Worm (Caenorhabditis elegans) whole organism, L1 larva: ENCODE measurements around the gene mihp-2.

ENCODE experiments used
- ceh-82 ChIP-seq, 3 experiments: fragments of 150-350 bp in 1 of 3; sonication (generic microtip) in 2 of 3; optimal IDR thresholded peaks; 2 replicates each; lab custom pipeline; 2014 to 2017; ENCODE audit warnings: missing biosample characterization in 3 of 3, missing genetic modification characterization in 3 of 3
- irx-1 ChIP-seq: sonication (generic microtip); optimal IDR thresholded peaks from 2 replicates; lab custom pipeline; 2016; ENCODE audit warnings: missing genetic modification characterization, missing compliant biosample characterization
- lin-39 ChIP-seq: fragments of 150-350 bp; optimal IDR thresholded peaks from 2 replicates; lab custom pipeline; 2014; ENCODE audit warnings: missing biosample characterization, missing genetic modification reagents, missing genetic modification characterization
- nhr-12 ChIP-seq: sonication (generic microtip); optimal IDR thresholded peaks from 2 replicates; lab custom pipeline; 2017; ENCODE audit warnings: missing biosample characterization, missing genetic modification characterization
- nhr-237 ChIP-seq: fragments of 150-350 bp; optimal IDR thresholded peaks from 2 replicates; lab custom pipeline; 2014; ENCODE audit warnings: missing biosample characterization, missing genetic modification characterization
- snpc-4 ChIP-seq: fragments of 150-350 bp; optimal IDR thresholded peaks from 2 replicates; lab custom pipeline; 2014; ENCODE audit warnings: missing biosample characterization, missing genetic modification characterization
- zag-1 ChIP-seq: fragments of 150-350 bp; optimal IDR thresholded peaks from 2 replicates; lab custom pipeline; 2014; ENCODE audit warnings: missing biosample characterization, missing genetic modification characterization

- TF ChIP-seq nhr-12 (tag; lab: Kevin White, UChicago) (no peak), lin-39 (tag; lab: Kevin White, UChicago) (no peak), zag-1 (tag; lab: Kevin White, UChicago) (no peak), ceh-82 (tag; optimal IDR thresholded peaks at IDR 0.05; lab: Kevin White, UChicago) (no peak), snpc-4 (tag; lab: Kevin White, UChicago) (no peak), nhr-237 (tag; lab: Kevin White, UChicago) (no peak), irx-1 (no peak)
Measured at ce11 chrV:18859121-18859520, 44.5 kb upstream of the mihp-2 start, which contains the start of gene wars-1.
